Fruit fly (Drosophila melanogaster) S2 (cell line): ENCODE data around the gene CG34106.

Experiments used
- CG8478 ChIP-seq: fragments of >200 bp; optimal IDR thresholded peaks from 2 replicates; lab custom pipeline; 2018
- CTCF ChIP-seq, 2 experiments: fragments of >200 bp; optimal IDR thresholded peaks; 2 replicates each; lab custom pipeline; 2018

Gene CG34106

DNA sequence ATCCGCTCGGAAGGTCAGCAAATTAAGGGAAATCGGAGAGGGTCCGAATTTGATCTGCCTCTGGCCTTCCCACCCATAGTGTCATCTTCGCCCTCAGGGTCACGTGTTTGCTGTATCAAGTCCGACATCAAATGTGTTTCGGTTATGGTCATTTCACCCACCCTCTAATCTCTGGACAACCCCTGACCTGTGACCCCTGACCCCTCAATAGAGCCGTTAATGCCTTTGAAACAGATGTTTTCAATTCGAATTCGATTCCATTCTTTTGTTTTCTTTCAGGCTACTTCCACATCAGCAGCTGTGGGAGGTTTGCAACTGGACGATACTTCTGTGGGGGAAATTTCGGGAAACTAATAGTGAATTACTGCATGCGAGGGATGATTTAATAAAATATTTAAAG, 90.6 kb downstream of the CG34106 start:
- TF ChIP-seq CG8478 (lab: Kevin White, UChicago) (no peak), CTCF (optimal IDR thresholded peaks at IDR 0.05; lab: Kevin White, UChicago) (no peak)

DNA sequence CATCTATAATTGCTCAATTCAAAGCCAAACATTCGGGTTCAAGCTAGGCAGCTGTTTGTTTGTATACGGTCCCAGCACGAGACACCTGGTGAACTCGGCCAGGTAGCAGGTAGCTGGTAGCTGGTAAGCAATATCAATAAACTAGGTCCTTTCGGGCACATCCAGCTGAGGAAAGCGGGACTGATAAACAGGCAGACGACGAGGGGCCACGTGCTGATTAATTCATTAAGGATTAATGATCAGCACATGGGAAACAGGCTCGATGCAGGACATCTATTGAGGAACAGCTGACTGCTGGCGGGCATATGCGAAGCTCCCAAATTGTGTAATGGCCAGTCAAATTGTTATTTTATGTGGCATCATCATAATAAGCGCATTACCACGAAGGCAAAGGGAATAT, 91.4 kb downstream of the CG34106 start:
- TF ChIP-seq CG8478 (lab: Kevin White, UChicago), result no peak
- TF ChIP-seq CTCF (optimal IDR thresholded peaks at IDR 0.05; lab: Kevin White, UChicago), result no peak
